Fruit fly (Drosophila melanogaster): ENCODE results near the gene CheA87a.
A peak's percentile ranks its signal among the peaks of the same experiment; 100 is the strongest.

The CheA87a gene

DNA sequence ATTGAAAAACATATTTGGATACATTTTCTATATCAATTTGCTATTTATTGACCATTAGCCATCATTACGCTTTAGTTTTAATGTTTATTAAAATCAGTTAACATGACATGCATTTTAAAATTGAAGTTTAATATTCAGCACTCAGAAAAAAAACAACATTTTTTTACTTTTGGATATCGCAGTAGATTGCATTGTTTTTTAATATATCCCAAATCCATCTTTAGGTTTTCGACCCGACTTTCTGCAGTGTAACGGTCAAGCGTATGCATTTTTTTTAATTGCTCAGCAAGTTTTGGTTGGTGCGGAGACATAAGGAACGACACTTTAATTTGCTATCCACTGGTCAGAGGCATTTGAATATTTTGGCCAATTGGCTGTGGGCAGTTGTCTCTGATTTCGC lies 43.3 kb downstream of the CheA87a start:
- no peak for TF ChIP-seq Mnt (GFP tag; optimal IDR thresholded peaks at IDR 0.05)
- peak; percentile 26 for TF ChIP-seq tj (GFP tag; optimal IDR thresholded peaks at IDR 0.05)
- TF ChIP-seq toe (GFP tag; optimal IDR thresholded peaks at IDR 0.05): no peak

DNA sequence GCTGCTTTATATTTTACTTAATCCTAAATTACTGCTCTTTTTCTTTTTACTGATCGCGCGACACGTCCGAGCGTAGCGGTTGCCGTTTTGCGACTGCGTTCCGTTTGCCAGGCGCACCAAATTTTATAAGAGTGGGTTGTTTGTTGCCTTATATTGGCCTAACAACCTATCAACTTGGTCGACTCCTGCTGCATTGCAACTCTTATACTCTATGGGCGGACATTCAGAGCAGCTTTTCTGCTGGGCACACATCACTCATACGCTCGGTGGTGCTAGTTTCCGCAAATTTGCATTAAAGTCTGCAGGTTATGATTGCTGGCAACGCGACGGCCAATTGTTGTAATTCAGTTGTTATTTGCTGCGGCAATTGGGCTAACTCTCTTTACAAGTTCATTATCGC lies 45.7 kb downstream of the CheA87a start, which contains the start of gene yellow-e:
yellow-e (minus strand) TSS at position 101 of the 400 bp plus-strand sequence.
- TF ChIP-seq tj (GFP tag; optimal IDR thresholded peaks at IDR 0.05) (no peak), bab1 (GFP tag; optimal IDR thresholded peaks at IDR 0.05) (no peak), pad (GFP tag; optimal IDR thresholded peaks at IDR 0.05) (no peak), toe (GFP tag; optimal IDR thresholded peaks at IDR 0.05) (no peak), Mnt (GFP tag; optimal IDR thresholded peaks at IDR 0.05) (no peak), CG1620 (GFP tag; optimal IDR thresholded peaks at IDR 0.05) (no peak), Clk (GFP tag; optimal IDR thresholded peaks at IDR 0.05) (no peak), CG14711 (tag; optimal IDR thresholded peaks at IDR 0.05) (no peak), Crg-1 (GFP tag; optimal IDR thresholded peaks at IDR 0.05) (no peak), cnc (optimal IDR thresholded peaks at IDR 0.05) (no peak), CG12768 (GFP tag; optimal IDR thresholded peaks at IDR 0.05) (no peak), CG11617 (GFP tag; optimal IDR thresholded peaks at IDR 0.05) (no peak), Hr96 (GFP tag; optimal IDR thresholded peaks at IDR 0.05) (no peak)

DNA sequence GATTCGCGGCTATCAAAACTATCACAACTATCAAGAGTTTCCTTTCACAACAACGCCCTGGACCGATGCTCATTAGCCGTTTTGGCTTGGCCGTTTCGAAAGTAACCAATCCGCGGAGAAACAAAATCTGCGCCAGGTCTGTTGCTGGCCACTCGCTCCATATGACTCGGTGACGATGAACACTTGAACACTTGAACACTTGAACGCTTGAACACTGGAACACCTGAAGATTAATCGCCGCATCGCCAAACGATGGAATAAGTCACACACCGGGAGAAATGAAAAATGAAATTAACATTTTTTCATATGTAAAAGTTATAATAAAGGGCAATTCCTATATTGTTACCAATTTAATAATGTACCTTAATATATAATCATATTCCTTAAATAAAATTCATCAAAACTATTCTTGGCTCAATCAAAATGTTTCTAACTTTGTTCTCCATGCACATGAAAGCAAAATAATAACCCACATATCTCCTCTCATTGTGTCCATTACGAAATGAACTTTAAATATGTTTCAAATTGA lies 47.7 kb downstream of the CheA87a start:
- TF ChIP-seq cic (GFP tag; optimal IDR thresholded peaks at IDR 0.05): no peak
- no peak for TF ChIP-seq CG5204 (GFP tag; optimal IDR thresholded peaks at IDR 0.05)
- TF ChIP-seq CG33017 (tag; optimal IDR thresholded peaks at IDR 0.05): no peak
- TF ChIP-seq Clk (GFP tag; optimal IDR thresholded peaks at IDR 0.05): no peak
- no peak for TF ChIP-seq ovo (GFP tag; optimal IDR thresholded peaks at IDR 0.05)
- no peak for TF ChIP-seq CG1620 (GFP tag; optimal IDR thresholded peaks at IDR 0.05)
- no peak for TF ChIP-seq CG7045 (GFP tag; optimal IDR thresholded peaks at IDR 0.05)
- TF ChIP-seq Hr96 (GFP tag; optimal IDR thresholded peaks at IDR 0.05): no peak
- TF ChIP-seq CG12768 (GFP tag; optimal IDR thresholded peaks at IDR 0.05): no peak
- TF ChIP-seq cnc (optimal IDR thresholded peaks at IDR 0.05): no peak
- TF ChIP-seq kay (GFP tag; ENCODE audit: borderline replicate concordance): no peak
- no peak for TF ChIP-seq Mnt (GFP tag; optimal IDR thresholded peaks at IDR 0.05)
- TF ChIP-seq CG11617 (GFP tag; optimal IDR thresholded peaks at IDR 0.05): no peak
- TF ChIP-seq tj (GFP tag; optimal IDR thresholded peaks at IDR 0.05): no peak
- TF ChIP-seq bab1 (GFP tag; optimal IDR thresholded peaks at IDR 0.05): no peak
- TF ChIP-seq CG7101 (tag; optimal IDR thresholded peaks at IDR 0.05): no peak
- TF ChIP-seq Crg-1 (GFP tag; optimal IDR thresholded peaks at IDR 0.05): no peak
- TF ChIP-seq CG14711 (tag; optimal IDR thresholded peaks at IDR 0.05): no peak
- no peak for TF ChIP-seq pad (GFP tag; optimal IDR thresholded peaks at IDR 0.05)
- TF ChIP-seq toe (GFP tag; optimal IDR thresholded peaks at IDR 0.05): no peak

All from whole organism, adult.